Worm (Caenorhabditis elegans) whole organism, early embryonic: ENCODE results near the gene F53A9.9.

Experiments used
- B0310.2 ChIP-seq: sonication (generic microtip); optimal IDR thresholded peaks from 2 replicates; lab custom pipeline; 2016; ENCODE audit warnings: mild to moderate bottlenecking, missing genetic modification characterization, missing compliant biosample characterization
- F13C5.2 ChIP-seq: sonication (generic microtip); optimal IDR thresholded peaks from 2 replicates; lab custom pipeline; 2017; ENCODE audit warnings: mild to moderate bottlenecking, missing genetic modification characterization, inconsistent platforms, missing compliant biosample characterization
- aly-1 ChIP-seq: sonication (generic microtip); optimal IDR thresholded peaks from 2 replicates; lab custom pipeline; 2016; ENCODE audit warnings: missing genetic modification characterization, missing compliant biosample characterization
- ama-1 ChIP-seq: fragments of 150-350 bp; optimal IDR thresholded peaks from 2 replicates; lab custom pipeline; 2014
- ceh-13 ChIP-seq: fragments of 200-800 bp; sonication (Bioruptor generic); optimal IDR thresholded peaks from 2 replicates; lab custom pipeline; 2018; ENCODE audit warnings: mild to moderate bottlenecking, missing genetic modification characterization, missing compliant biosample characterization
- ceh-36 ChIP-seq: sonication (generic microtip); optimal IDR thresholded peaks from 2 replicates; lab custom pipeline; 2016; ENCODE audit warnings: missing genetic modification characterization, inconsistent platforms, missing compliant biosample characterization
- ets-7 ChIP-seq: sonication (generic microtip); optimal IDR thresholded peaks from 2 replicates; lab custom pipeline; 2016; ENCODE audit warnings: missing genotype, missing genetic modification characterization, missing compliant biosample characterization
- flt-1 ChIP-seq: fragments of 200-800 bp; sonication (Bioruptor generic); IDR thresholded peaks from 2 replicates; pipeline ENCODE4 v1.3.6; 2022; ENCODE audit warnings: missing genetic modification characterization, missing compliant biosample characterization
- hmbx-1 ChIP-seq: sonication (generic microtip); optimal IDR thresholded peaks from 2 replicates; lab custom pipeline; 2016; ENCODE audit warnings: mild to moderate bottlenecking, missing genetic modification characterization, missing compliant biosample characterization
- hmg-4 ChIP-seq: fragments of 200-800 bp; sonication (Bioruptor generic); optimal IDR thresholded peaks from 2 replicates; lab custom pipeline; 2018; ENCODE audit warnings: mild to moderate bottlenecking, missing genetic modification characterization, missing compliant biosample characterization
- hnd-1 ChIP-seq: sonication (generic microtip); optimal IDR thresholded peaks from 2 replicates; lab custom pipeline; 2016; ENCODE audit warnings: missing genetic modification characterization, missing compliant biosample characterization
- pes-1 ChIP-seq: fragments of 200-800 bp; sonication (Bioruptor generic); IDR thresholded peaks from 2 replicates; pipeline ENCODE4 v1.3.6; 2022; ENCODE audit warnings: missing genetic modification reagents, missing genetic modification characterization, missing compliant biosample characterization
- scrt-1 ChIP-seq: fragments of 200-800 bp; sonication (Bioruptor generic); IDR thresholded peaks from 2 replicates; pipeline ENCODE4 v1.3.6; 2022; ENCODE audit warnings: missing genetic modification characterization, missing compliant biosample characterization
- sea-1 ChIP-seq: fragments of 200-800 bp; sonication (Bioruptor generic); conservative IDR thresholded peaks from 2 replicates; pipeline ENCODE4 v1.3.6; 2022; ENCODE audit warnings: missing genetic modification characterization, missing compliant biosample characterization
- tbx-11 ChIP-seq: fragments of 200-800 bp; sonication (Bioruptor generic); IDR thresholded peaks from 2 replicates; pipeline ENCODE4 v1.3.6; 2022; ENCODE audit warnings: missing genetic modification characterization, missing compliant biosample characterization
- tbx-37 ChIP-seq: fragments of 200-800 bp; sonication (Bioruptor generic); conservative IDR thresholded peaks from 2 replicates; pipeline ENCODE4 v1.3.6; 2022; ENCODE audit warnings: missing genetic modification reagents, missing genetic modification characterization, missing compliant biosample characterization
- tra-4 ChIP-seq: sonication (generic microtip); optimal IDR thresholded peaks from 2 replicates; lab custom pipeline; 2017; ENCODE audit warnings: missing genetic modification characterization, missing compliant biosample characterization

Gene F53A9.9

DNA sequence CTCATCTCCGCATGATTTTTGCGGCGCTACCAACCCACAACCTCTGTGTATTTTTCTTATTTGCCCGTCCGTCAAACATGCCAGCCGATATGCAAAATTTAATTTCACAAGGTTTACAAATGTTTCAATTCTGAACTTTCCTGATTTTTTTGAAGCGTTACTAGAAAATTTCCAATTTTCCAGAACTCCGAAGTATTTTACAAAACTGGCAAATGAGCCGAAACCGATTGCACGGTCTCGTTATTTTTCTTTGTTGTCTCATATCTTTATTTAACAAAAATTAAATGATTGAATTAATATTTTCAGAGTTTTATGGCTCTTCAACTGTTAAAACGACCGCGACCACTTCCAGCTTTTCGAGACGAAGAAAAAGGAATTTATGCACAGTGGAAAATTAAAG, 12.5 kb downstream of the F53A9.9 start, which contains the start of gene F53A9.3:
TSS of gene F53A9.3 (plus strand) at position 301 of the 400 bp plus-strand sequence.
- no peak for TF ChIP-seq hmbx-1 (tag; lab: Kevin White, UChicago)
- TF ChIP-seq B0310.2 (tag; lab: Kevin White, UChicago) = no peak

DNA sequence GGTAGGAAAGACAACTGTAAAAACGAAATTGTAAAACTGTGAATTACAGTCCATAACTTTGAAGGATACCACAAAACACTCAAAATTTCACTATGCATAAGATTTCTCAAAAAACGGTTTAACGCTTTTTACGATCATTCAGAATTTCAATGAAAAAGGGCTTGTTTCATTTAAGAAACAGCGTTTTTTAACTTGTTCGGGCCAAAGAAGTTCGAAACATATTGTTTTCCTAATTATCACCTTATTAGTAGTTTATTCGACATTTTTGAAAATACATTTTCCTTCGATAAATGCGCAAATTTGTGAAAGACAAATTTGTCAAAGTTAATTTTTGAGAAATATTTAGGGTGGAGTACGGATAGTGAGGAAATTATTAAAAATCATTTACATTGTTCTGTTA, 15.7 kb downstream of the F53A9.9 start:
- TF ChIP-seq ceh-36 (tag; lab: Kevin White, UChicago) (no peak), aly-1 (tag; lab: Kevin White, UChicago) (no peak), tra-4 (tag; lab: Kevin White, UChicago) (no peak), ama-1 (lab: Kevin White, UChicago) (no peak), tbx-11 (GFP tag; lab: Robert Waterston, UW) (no peak)

- no peak for TF ChIP-seq hmg-4 (GFP tag; lab: Kevin White, UChicago)
Measured at ce11 chrX:8703664-8704356, 16.7 kb downstream of the F53A9.9 start, which contains the start of gene jbts-14. TSS of gene jbts-14 (plus strand) at chrX:8704306.

DNA sequence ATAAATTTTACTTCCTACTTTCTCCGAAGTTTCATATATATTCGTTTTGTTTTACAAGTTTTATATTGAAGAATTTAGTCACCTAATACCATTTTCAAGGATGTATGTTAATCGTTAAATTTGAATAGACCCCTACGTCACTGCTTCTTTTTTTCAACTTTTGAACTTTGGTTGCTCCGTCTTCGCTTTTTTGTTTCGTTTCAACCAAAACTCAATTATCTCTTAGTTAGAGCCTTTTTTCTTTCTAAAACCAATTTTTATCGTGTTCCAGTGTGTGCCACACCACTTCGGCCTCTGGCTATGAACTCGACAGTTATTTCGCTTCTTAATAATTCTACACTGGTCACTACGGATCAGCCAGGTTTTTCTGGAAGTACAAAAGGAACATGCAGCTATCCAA, 23.0 kb downstream of the F53A9.9 start, which contains the start of gene frpr-8:
TSS of gene frpr-8 (plus strand) at position 301 of the 400 bp plus-strand sequence.
- TF ChIP-seq flt-1 (GFP tag; lab: Robert Waterston, UW) (no peak), pes-1 (GFP tag; lab: Robert Waterston, UW) (no peak), aly-1 (tag; lab: Kevin White, UChicago) (no peak), hnd-1 (tag; lab: Kevin White, UChicago) (no peak), scrt-1 (GFP tag; lab: Robert Waterston, UW) (no peak), F13C5.2 (no peak), tra-4 (tag; lab: Kevin White, UChicago) (no peak), ets-7 (tag; lab: Kevin White, UChicago) (no peak), ceh-36 (tag; lab: Kevin White, UChicago) (no peak), sea-1 (GFP tag; lab: Robert Waterston, UW) (no peak), tbx-11 (GFP tag; lab: Robert Waterston, UW) (no peak), ama-1 (lab: Kevin White, UChicago) (no peak), hmbx-1 (tag; lab: Kevin White, UChicago) (no peak), tbx-37 (GFP tag; lab: Robert Waterston, UW) (no peak), ceh-13 (GFP tag; lab: Kevin White, UChicago) (no peak), hmg-4 (GFP tag; lab: Kevin White, UChicago) (no peak)

ce11 chrX:8681600-8681999, 39.0 kb downstream of the F53A9.9 start, which contains the start of gene K09E2.1:
TSS of gene K09E2.1 (plus strand) at chrX:8681900.
- TF ChIP-seq pes-1 (GFP tag; lab: Robert Waterston, UW) = no peak
- no peak for TF ChIP-seq tra-4 (tag; lab: Kevin White, UChicago)
- no peak for TF ChIP-seq hnd-1 (tag; lab: Kevin White, UChicago)
- TF ChIP-seq hmbx-1 (tag; lab: Kevin White, UChicago) = no peak
- TF ChIP-seq tbx-37 (GFP tag; lab: Robert Waterston, UW) = no peak
- no peak for TF ChIP-seq B0310.2 (tag; lab: Kevin White, UChicago)
- no peak for TF ChIP-seq sea-1 (GFP tag; lab: Robert Waterston, UW)
- no peak for TF ChIP-seq ceh-36 (tag; lab: Kevin White, UChicago)
- TF ChIP-seq aly-1 (tag; lab: Kevin White, UChicago) = no peak
- no peak for TF ChIP-seq hmg-4 (GFP tag; lab: Kevin White, UChicago)
- TF ChIP-seq ama-1 (lab: Kevin White, UChicago) = no peak
- TF ChIP-seq tbx-11 (GFP tag; lab: Robert Waterston, UW) = no peak
- no peak for TF ChIP-seq flt-1 (GFP tag; lab: Robert Waterston, UW)
- TF ChIP-seq F13C5.2 = no peak

DNA sequence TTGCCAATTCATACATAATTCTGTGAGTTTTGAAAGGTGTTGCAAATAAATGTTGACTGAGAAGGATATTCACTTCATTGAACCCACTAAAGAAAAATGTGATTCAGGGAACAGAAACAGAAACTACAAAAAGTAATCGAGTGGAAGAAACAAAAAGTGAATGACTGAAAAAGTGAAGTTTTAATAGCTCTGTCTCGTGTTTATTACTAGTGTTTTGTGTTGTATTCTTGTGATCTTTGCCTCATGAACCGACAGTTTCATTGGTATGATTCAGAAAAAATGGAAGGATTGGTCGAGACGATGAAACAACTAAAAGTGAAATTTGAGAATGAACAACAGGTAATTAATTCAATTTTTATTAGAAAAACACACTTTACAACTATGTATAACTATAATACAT, 42.7 kb downstream of the F53A9.9 start:
- TF ChIP-seq ama-1 (lab: Kevin White, UChicago) = no peak
- TF ChIP-seq F13C5.2 = no peak
- TF ChIP-seq sea-1 (GFP tag; lab: Robert Waterston, UW) = no peak
- TF ChIP-seq hmg-4 (GFP tag; lab: Kevin White, UChicago) = no peak
- no peak for TF ChIP-seq flt-1 (GFP tag; lab: Robert Waterston, UW)

DNA sequence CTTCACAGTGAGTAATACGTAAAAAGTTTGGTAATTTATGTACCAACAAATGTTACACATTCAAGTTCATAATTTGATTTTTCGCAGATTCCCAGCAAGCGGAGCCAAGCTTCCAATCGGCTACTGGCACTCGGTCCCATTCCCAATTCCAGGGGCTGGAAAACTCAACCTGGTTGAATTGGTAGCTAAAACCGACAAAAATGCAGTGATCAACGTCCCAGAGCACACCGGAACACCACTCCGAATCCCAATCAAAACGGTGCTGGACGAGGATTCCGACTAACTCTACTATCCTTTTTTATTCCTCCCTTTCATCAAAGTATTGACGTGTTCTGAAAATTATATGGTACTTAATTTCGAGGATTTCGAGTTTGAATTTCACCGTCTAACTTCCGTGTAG, 43.2 kb downstream of the F53A9.9 start:
- no peak for TF ChIP-seq scrt-1 (GFP tag; lab: Robert Waterston, UW)
- TF ChIP-seq tbx-11 (GFP tag; lab: Robert Waterston, UW) = no peak
- TF ChIP-seq sea-1 (GFP tag; lab: Robert Waterston, UW) = no peak
- no peak for TF ChIP-seq tbx-37 (GFP tag; lab: Robert Waterston, UW)

DNA sequence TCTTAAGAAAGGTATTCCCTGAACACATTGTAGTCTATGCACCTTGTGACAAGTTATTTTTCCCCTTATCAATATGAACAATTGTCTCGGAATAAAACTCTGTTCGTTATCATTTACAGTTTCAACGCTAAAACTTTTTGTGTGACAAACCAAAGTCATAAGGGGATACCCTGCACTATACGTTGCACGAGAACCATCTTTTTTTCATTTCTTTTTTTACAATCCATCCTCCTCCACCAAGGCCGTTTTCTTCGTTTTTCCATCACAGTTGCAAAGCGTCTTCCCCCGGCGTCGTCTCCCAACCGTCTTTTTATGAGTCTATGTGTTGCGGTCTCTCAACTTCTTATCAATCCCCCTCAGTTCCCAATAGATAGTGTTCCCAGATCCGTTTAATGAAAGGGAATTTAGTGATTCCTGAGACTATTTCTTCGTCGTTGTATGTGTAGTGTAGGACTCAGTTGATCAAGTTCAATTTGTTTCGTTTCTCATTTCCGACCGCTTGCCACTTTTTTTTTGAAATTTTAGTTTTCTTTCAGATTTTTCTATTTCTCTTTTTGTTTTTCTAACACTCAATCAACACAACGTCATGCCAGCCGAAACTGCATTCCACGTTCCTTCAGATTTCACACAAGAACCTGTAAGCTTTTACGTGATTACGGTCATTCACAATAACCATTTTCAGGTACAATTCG, 44.3 kb downstream of the F53A9.9 start:
- no peak for TF ChIP-seq hmbx-1 (tag; lab: Kevin White, UChicago)
- no peak for TF ChIP-seq flt-1 (GFP tag; lab: Robert Waterston, UW)
- TF ChIP-seq hmg-4 (GFP tag; lab: Kevin White, UChicago) = no peak
- TF ChIP-seq scrt-1 (GFP tag; lab: Robert Waterston, UW) = no peak
- no peak for TF ChIP-seq ama-1 (lab: Kevin White, UChicago)
- TF ChIP-seq aly-1 (tag; lab: Kevin White, UChicago) = no peak
- no peak for TF ChIP-seq F13C5.2
- no peak for TF ChIP-seq B0310.2 (tag; lab: Kevin White, UChicago)
- no peak for TF ChIP-seq tra-4 (tag; lab: Kevin White, UChicago)
- no peak for TF ChIP-seq tbx-11 (GFP tag; lab: Robert Waterston, UW)
- no peak for TF ChIP-seq ceh-13 (GFP tag; lab: Kevin White, UChicago)
- no peak for TF ChIP-seq ets-7 (tag; lab: Kevin White, UChicago)
- TF ChIP-seq sea-1 (GFP tag; lab: Robert Waterston, UW) = no peak
- TF ChIP-seq hnd-1 (tag; lab: Kevin White, UChicago) = no peak
- TF ChIP-seq ceh-36 (tag; lab: Kevin White, UChicago) = no peak
- TF ChIP-seq pes-1 (GFP tag; lab: Robert Waterston, UW) = no peak
- TF ChIP-seq tbx-37 (GFP tag; lab: Robert Waterston, UW) = no peak
